Worm (Caenorhabditis elegans) whole organism, young adult: ENCODE results near the gene ceh-39.

ENCODE experiments used
- B0019.2 ChIP-seq: fragments of 200-800 bp; sonication (Bioruptor generic); conservative IDR thresholded peaks from 2 replicates; pipeline ENCODE4 v1.3.6; 2022; ENCODE audit warnings: missing genetic modification reagents, missing genetic modification characterization, missing compliant biosample characterization
- B0336.3 ChIP-seq: fragments of 200-800 bp; sonication (Bioruptor generic); IDR thresholded peaks from 2 replicates; pipeline ENCODE4 v1.3.6; 2022; ENCODE audit warnings: missing genetic modification characterization, missing compliant biosample characterization
- C06A6.2 ChIP-seq: fragments of 200-800 bp; sonication (Bioruptor generic); conservative IDR thresholded peaks from 2 replicates; pipeline ENCODE4 v1.3.6; 2022; ENCODE audit warnings: missing genetic modification characterization, missing compliant biosample characterization
- F23B12.7 ChIP-seq: sonication (generic microtip); optimal IDR thresholded peaks from 2 replicates; lab custom pipeline; 2017; ENCODE audit warnings: missing genetic modification characterization, mild to moderate bottlenecking, missing compliant biosample characterization, antibody characterized with exemption, moderate library complexity; ENCODE audit not compliant: insufficient read depth
- F33H1.4 ChIP-seq: fragments of 200-800 bp; sonication (Bioruptor generic); IDR thresholded peaks from 2 replicates; pipeline ENCODE4 v1.3.6; 2022; ENCODE audit warnings: missing genetic modification reagents, missing genetic modification characterization, missing compliant biosample characterization
- F37B4.10 ChIP-seq: fragments of 200-800 bp; sonication (Bioruptor generic); IDR thresholded peaks from 2 replicates; pipeline ENCODE4 v1.3.6; 2022; ENCODE audit warnings: missing genetic modification characterization, missing compliant biosample characterization
- F55B11.4 ChIP-seq: sonication (generic microtip); optimal IDR thresholded peaks from 2 replicates; lab custom pipeline; 2016; ENCODE audit warnings: missing compliant biosample characterization, missing genetic modification characterization, borderline replicate concordance; ENCODE audit not compliant: insufficient read depth
- F57A8.1 ChIP-seq: fragments of 200-800 bp; sonication (Bioruptor generic); optimal IDR thresholded peaks from 2 replicates; lab custom pipeline; 2018; ENCODE audit warnings: mild to moderate bottlenecking, missing genetic modification characterization, moderate library complexity, missing compliant biosample characterization
- T26A5.8 ChIP-seq: sonication (generic microtip); optimal IDR thresholded peaks from 2 replicates; lab custom pipeline; 2016; ENCODE audit warnings: missing genetic modification characterization, missing compliant biosample characterization
- Y56A3A.18 ChIP-seq: fragments of 200-800 bp; sonication (Bioruptor generic); IDR thresholded peaks from 2 replicates; pipeline ENCODE4 v1.3.6; 2022; ENCODE audit warnings: missing genetic modification reagents, missing genetic modification characterization, missing compliant biosample characterization
- Y79H2A.3 ChIP-seq: fragments of 200-800 bp; sonication (Bioruptor generic); conservative IDR thresholded peaks from 2 replicates; pipeline ENCODE4 v1.3.6; 2022; ENCODE audit warnings: missing genetic modification reagents, missing genetic modification characterization, missing compliant biosample characterization
- ZK185.1 ChIP-seq: sonication (generic microtip); optimal IDR thresholded peaks from 2 replicates; lab custom pipeline; 2016; ENCODE audit warnings: mild to moderate bottlenecking, missing genetic modification characterization, missing compliant biosample characterization; ENCODE audit not compliant: poor library complexity, severe bottlenecking
- ama-1 ChIP-seq, 3 experiments: fragments of 150-350 bp in 1 of 3; sonication (generic microtip) in 2 of 3; optimal IDR thresholded peaks; 2 replicates each; lab custom pipeline; 2014 to 2018; ENCODE audit warnings: missing biosample characterization in 2 of 3, missing genetic modification characterization in 2 of 3, missing genetic modification reagents in 2 of 3
- athp-1 ChIP-seq: sonication (generic microtip); optimal IDR thresholded peaks from 2 replicates; lab custom pipeline; 2017; ENCODE audit warnings: mild to moderate bottlenecking, missing genetic modification characterization, missing compliant biosample characterization
- bed-1 ChIP-seq: fragments of 200-800 bp; sonication (Bioruptor generic); IDR thresholded peaks from 2 replicates; pipeline ENCODE4 v1.3.6; 2022; ENCODE audit warnings: missing genetic modification reagents, missing genetic modification characterization, missing compliant biosample characterization
- bed-2 ChIP-seq: fragments of 200-800 bp; sonication (Bioruptor generic); IDR thresholded peaks from 2 replicates; pipeline ENCODE4 v1.3.6; 2022; ENCODE audit warnings: missing genetic modification reagents, missing genetic modification characterization, missing compliant biosample characterization
- cebp-1 ChIP-seq, 2 experiments: fragments of 200-800 bp in 1 of 2; sonication (Bioruptor generic) in 1 of 2; sonication (generic microtip) in 1 of 2; IDR thresholded peaks in 1 of 2; optimal IDR thresholded peaks in 1 of 2; 2 replicates each; pipeline versions ENCODE4 v1.3.6 to Lab custom; 2017 to 2022; ENCODE audit warnings: missing compliant biosample characterization in 2 of 2, missing genetic modification characterization in 2 of 2, mild to moderate bottlenecking in 1 of 2, missing genetic modification reagents in 1 of 2, moderate library complexity in 1 of 2
- ceh-58 ChIP-seq: fragments of 200-800 bp; sonication (Bioruptor generic); IDR thresholded peaks from 2 replicates; pipeline ENCODE4 v1.3.6; 2022; ENCODE audit warnings: missing genetic modification characterization, missing compliant biosample characterization
- chd-7 ChIP-seq: sonication (generic microtip); optimal IDR thresholded peaks from 2 replicates; lab custom pipeline; 2016; ENCODE audit warnings: mild to moderate bottlenecking, missing genetic modification characterization, moderate library complexity, missing compliant biosample characterization
- die-1 ChIP-seq: sonication (generic microtip); optimal IDR thresholded peaks from 2 replicates; lab custom pipeline; 2016; ENCODE audit warnings: missing genotype, mild to moderate bottlenecking, missing genetic modification characterization, missing compliant biosample characterization
- dox-1 ChIP-seq: fragments of 200-800 bp; sonication (Bioruptor generic); IDR thresholded peaks from 2 replicates; pipeline ENCODE4 v1.3.6; 2022; ENCODE audit warnings: missing genetic modification reagents, missing genetic modification characterization, missing compliant biosample characterization
- egl-44 ChIP-seq: fragments of 200-800 bp; sonication (Bioruptor generic); IDR thresholded peaks from 2 replicates; pipeline ENCODE4 v1.3.6; 2022; ENCODE audit warnings: missing genetic modification reagents, missing genetic modification characterization, missing compliant biosample characterization
- egrh-3 ChIP-seq: fragments of 200-800 bp; sonication (Bioruptor generic); IDR thresholded peaks from 2 replicates; pipeline ENCODE4 v1.3.6; 2022; ENCODE audit warnings: missing genetic modification reagents, missing genetic modification characterization, missing compliant biosample characterization
- gei-17 ChIP-seq: fragments of 200-800 bp; sonication (Bioruptor generic); optimal IDR thresholded peaks from 2 replicates; lab custom pipeline; 2018; ENCODE audit warnings: mild to moderate bottlenecking, missing genetic modification characterization, missing compliant biosample characterization
- hlh-12 ChIP-seq: sonication (generic microtip); optimal IDR thresholded peaks from 2 replicates; lab custom pipeline; 2016; ENCODE audit warnings: missing genetic modification characterization, missing compliant biosample characterization
- hsf-1 ChIP-seq: fragments of 200-800 bp; sonication (Bioruptor generic); IDR thresholded peaks from 2 replicates; pipeline ENCODE4 v1.3.6; 2022; ENCODE audit warnings: missing genetic modification reagents, missing genetic modification characterization, missing compliant biosample characterization
- lin-26 ChIP-seq: fragments of 200-800 bp; sonication (Bioruptor generic); IDR thresholded peaks from 2 replicates; pipeline ENCODE4 v1.3.6; 2022; ENCODE audit warnings: missing genetic modification reagents, missing genetic modification characterization, missing compliant biosample characterization
- lin-35 ChIP-seq, 3 experiments: fragments of 150-350 bp in 2 of 3; sonication (generic microtip) in 1 of 3; optimal IDR thresholded peaks; 2 replicates each; lab custom pipeline; 2014 to 2018; ENCODE audit warnings: missing biosample characterization in 3 of 3, missing genetic modification characterization in 3 of 3, missing genetic modification reagents in 3 of 3
- lir-1 ChIP-seq: fragments of 200-800 bp; sonication (Bioruptor generic); conservative IDR thresholded peaks from 2 replicates; pipeline ENCODE4 v1.3.6; 2022; ENCODE audit warnings: missing genetic modification reagents, missing genetic modification characterization, missing compliant biosample characterization
- lsy-27 ChIP-seq: sonication (generic microtip); optimal IDR thresholded peaks from 2 replicates; lab custom pipeline; 2017; ENCODE audit warnings: missing genetic modification characterization, mild to moderate bottlenecking, missing compliant biosample characterization, antibody characterized with exemption, missing genotype, borderline replicate concordance; ENCODE audit not compliant: insufficient read depth
- madf-3 ChIP-seq: fragments of 200-800 bp; sonication (Bioruptor generic); IDR thresholded peaks from 2 replicates; pipeline ENCODE4 v1.3.6; 2022; ENCODE audit warnings: missing genetic modification reagents, missing genetic modification characterization, missing compliant biosample characterization
- mcd-1 ChIP-seq: fragments of 200-800 bp; sonication (Bioruptor generic); IDR thresholded peaks from 2 replicates; pipeline ENCODE4 v1.3.6; 2022; ENCODE audit warnings: missing genetic modification reagents, missing genetic modification characterization, missing compliant biosample characterization
- mel-28 ChIP-seq: sonication (generic microtip); optimal IDR thresholded peaks from 2 replicates; lab custom pipeline; 2016; ENCODE audit warnings: borderline replicate concordance, mild to moderate bottlenecking, missing genetic modification characterization, missing compliant biosample characterization
- nfya-2 ChIP-seq: fragments of 200-800 bp; sonication (Bioruptor generic); IDR thresholded peaks from 2 replicates; pipeline ENCODE4 v1.3.6; 2022; ENCODE audit warnings: missing genetic modification reagents, missing genetic modification characterization, missing compliant biosample characterization
- nhr-179 ChIP-seq: sonication (generic microtip); optimal IDR thresholded peaks from 2 replicates; lab custom pipeline; 2016; ENCODE audit warnings: mild to moderate bottlenecking, missing genetic modification characterization, missing compliant biosample characterization
- nhr-27 ChIP-seq: fragments of 200-800 bp; sonication (Bioruptor generic); optimal IDR thresholded peaks from 2 replicates; lab custom pipeline; 2018; ENCODE audit warnings: mild to moderate bottlenecking, missing genetic modification characterization, moderate library complexity, missing compliant biosample characterization
- nhr-80 ChIP-seq: sonication (generic microtip); optimal IDR thresholded peaks from 2 replicates; lab custom pipeline; 2016; ENCODE audit warnings: missing genetic modification characterization, missing compliant biosample characterization
- nhr-90 ChIP-seq: sonication (generic microtip); optimal IDR thresholded peaks from 2 replicates; lab custom pipeline; 2016; ENCODE audit warnings: missing genotype, mild to moderate bottlenecking, missing genetic modification characterization, missing compliant biosample characterization
- pha-4 ChIP-seq: fragments of 150-350 bp; sonication (generic microtip); optimal IDR thresholded peaks from 2 replicates; lab custom pipeline; 2014; ENCODE audit warnings: missing biosample characterization, missing genetic modification reagents, missing genetic modification characterization
- rcor-1 ChIP-seq: fragments of 200-800 bp; sonication (Bioruptor generic); IDR thresholded peaks from 2 replicates; pipeline ENCODE4 v1.3.6; 2022; ENCODE audit warnings: missing genetic modification reagents, missing genetic modification characterization, missing compliant biosample characterization
- tbp1 ChIP-seq: fragments of 200-800 bp; sonication (Bioruptor generic); optimal IDR thresholded peaks from 2 replicates; lab custom pipeline; 2018; ENCODE audit warnings: mild to moderate bottlenecking, missing genetic modification characterization, missing compliant biosample characterization
- tlf-1 ChIP-seq: fragments of 200-800 bp; sonication (Bioruptor generic); optimal IDR thresholded peaks from 2 replicates; lab custom pipeline; 2018; ENCODE audit warnings: mild to moderate bottlenecking, missing genetic modification characterization, missing compliant biosample characterization
- unc-130 ChIP-seq: sonication (generic microtip); optimal IDR thresholded peaks from 2 replicates; lab custom pipeline; 2016; ENCODE audit warnings: missing genetic modification reagents, missing genetic modification characterization, missing compliant biosample characterization
- ztf-25 ChIP-seq: fragments of 200-800 bp; sonication (Bioruptor generic); IDR thresholded peaks from 2 replicates; pipeline ENCODE4 v1.3.6; 2022; ENCODE audit warnings: missing genetic modification reagents, missing genetic modification characterization, missing compliant biosample characterization
- ztf-26 ChIP-seq: sonication (generic microtip); optimal IDR thresholded peaks from 2 replicates; lab custom pipeline; 2017; ENCODE audit warnings: missing genetic modification characterization, missing compliant biosample characterization
- ztf-28 ChIP-seq: fragments of 200-800 bp; sonication (Bioruptor generic); IDR thresholded peaks from 2 replicates; pipeline ENCODE4 v1.3.6; 2022; ENCODE audit warnings: missing genetic modification reagents, missing genetic modification characterization, missing compliant biosample characterization
- ztf-3 ChIP-seq: fragments of 200-800 bp; sonication (Bioruptor generic); optimal IDR thresholded peaks from 2 replicates; lab custom pipeline; 2018; ENCODE audit warnings: mild to moderate bottlenecking, missing genetic modification characterization, missing compliant biosample characterization

The ceh-39 gene

ce11 chrX:1837703-1838102 is 18.3 kb downstream of the ceh-39 start:
- TF ChIP-seq nhr-27 (tag; lab: Kevin White, UChicago) (no peak), lin-26 (peak; percentile 84), F57A8.1 (GFP tag; lab: Kevin White, UChicago) (peak; percentile 2), F33H1.4 (GFP tag; lab: Robert Waterston, UW) (no peak), die-1 (tag; lab: Kevin White, UChicago) (peak; percentile 86), ztf-28 (GFP tag; lab: Robert Waterston, UW) (0 out of 2 replicates have a peak, but pooled peaks have one; percentile 64), hlh-12 (no peak), nfya-2 (no peak), ceh-58 (GFP tag; lab: Robert Waterston, UW) (no peak), hsf-1 (GFP tag; lab: Robert Waterston, UW) (peak; percentile 23; the same call in 1 of the 2 replicates), athp-1 (tag; lab: Kevin White, UChicago) (peak; percentile 44), gei-17 (GFP tag; lab: Kevin White, UChicago) (peak; percentile 47), chd-7 (peak; percentile 69), unc-130 (GFP tag; lab: Kevin White, UChicago) (peak; percentile 45), mel-28 (tag; lab: Kevin White, UChicago) (no peak), C06A6.2 (no peak), ama-1 (optimal IDR thresholded peaks at IDR 0.05; lab: Kevin White, UChicago) (no peak), ama-1 (GFP tag; optimal IDR thresholded peaks at IDR 0.05; lab: Kevin White, UChicago) (peak; percentile 0 to 86), F23B12.7 (tag; lab: Kevin White, UChicago) (peak; percentile 54), dox-1 (GFP tag; lab: Robert Waterston, UW) (peak; percentile 73), mcd-1 (GFP tag; lab: Robert Waterston, UW) (peak; percentile 36; the same call in 1 of the 2 replicates), tbp1 (GFP tag; lab: Kevin White, UChicago) (peak; percentile 98), B0019.2 (GFP tag; lab: Robert Waterston, UW) (no peak), egl-44 (peak; percentile 71; the same call in 1 of the 2 replicates), lin-35 (GFP tag; optimal IDR thresholded peaks at IDR 0.05; lab: Kevin White, UChicago) (no peak), nhr-179 (tag; lab: Kevin White, UChicago) (peak; percentile 36), madf-3 (GFP tag; lab: Robert Waterston, UW) (no peak), cebp-1 (GFP tag; IDR thresholded peaks at IDR 0.05; lab: Robert Waterston, UW) (no peak), cebp-1 (tag; optimal IDR thresholded peaks at IDR 0.05; lab: Kevin White, UChicago) (no peak), lir-1 (GFP tag; lab: Robert Waterston, UW) (0 out of 2 replicates have a peak, but pooled peaks have one; percentile 33), ztf-26 (tag; lab: Kevin White, UChicago) (peak; percentile 64), F55B11.4 (no peak), tlf-1 (GFP tag; lab: Kevin White, UChicago) (peak; percentile 31), ztf-25 (peak; percentile 76; the same call in 1 of the 2 replicates), egrh-3 (peak; percentile 59), nhr-80 (tag; lab: Kevin White, UChicago) (peak; percentile 2), bed-1 (GFP tag; lab: Robert Waterston, UW) (no peak), Y79H2A.3 (no peak), T26A5.8 (tag; lab: Kevin White, UChicago) (no peak), ztf-3 (GFP tag; lab: Kevin White, UChicago) (no peak), bed-2 (0 out of 2 replicates have a peak, but pooled peaks have one; percentile 11), ZK185.1 (tag; lab: Kevin White, UChicago) (no peak), Y56A3A.18 (GFP tag; lab: Robert Waterston, UW) (peak; percentile 76), nhr-90 (tag; lab: Kevin White, UChicago) (peak; percentile 88), pha-4 (tag; lab: Kevin White, UChicago) (no peak), F37B4.10 (GFP tag; lab: Robert Waterston, UW) (no peak), B0336.3 (GFP tag; lab: Robert Waterston, UW) (peak; percentile 59; the same call in 1 of the 2 replicates), rcor-1 (GFP tag; lab: Robert Waterston, UW) (peak; percentile 64), lsy-27 (no peak)
